Fruit fly (Drosophila melanogaster): Measurements from ENCODE around the gene CG7991.

Gene CG7991

DNA sequence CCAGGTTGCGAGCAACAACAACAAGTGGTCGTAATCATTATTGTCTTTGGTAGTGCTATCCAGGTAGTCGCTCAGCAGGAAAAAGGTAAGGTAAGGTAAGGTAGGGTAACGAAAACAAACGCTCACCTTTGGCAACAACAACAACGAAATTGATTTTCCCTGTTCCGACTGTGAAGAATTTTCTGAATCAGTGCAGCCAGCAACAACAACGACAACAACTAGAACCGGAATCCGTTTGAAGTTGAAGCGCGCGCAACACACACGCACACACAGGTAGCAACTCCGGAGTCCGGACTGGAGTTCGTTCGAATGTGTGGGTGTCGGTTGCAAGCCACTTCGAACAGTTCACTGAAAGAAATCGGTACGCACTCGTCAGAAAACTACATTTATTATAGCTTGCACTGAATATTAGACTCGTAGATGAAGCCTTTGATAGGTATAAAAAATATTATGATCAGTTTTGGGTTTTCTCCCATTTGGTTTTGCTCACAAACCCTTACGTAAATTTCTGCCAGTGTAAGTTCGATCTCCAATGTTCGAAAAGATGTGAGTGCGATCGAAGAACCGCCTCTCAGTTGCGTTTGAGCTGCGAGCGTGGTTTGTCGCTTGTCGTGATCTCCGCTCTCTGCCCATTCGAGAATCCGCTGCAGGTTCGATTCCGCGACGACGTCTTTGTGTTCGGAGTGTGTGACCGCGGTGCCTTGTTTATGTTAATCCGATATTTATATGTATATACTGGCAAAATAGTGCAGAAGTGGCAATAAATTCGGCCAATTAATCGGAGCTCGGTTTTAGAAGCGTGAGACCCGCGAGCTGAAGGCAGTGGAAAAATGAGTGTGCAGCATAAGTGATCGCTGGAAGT lies 72.1 kb downstream of the CG7991 start, which contains the start of gene CG13921:
Gene CG13921, plus strand, starts transcription at position 570 of the 862 bp plus-strand sequence.
- TF ChIP-seq CG12768 (GFP tag; optimal IDR thresholded peaks at IDR 0.05) = peak; percentile 60
- TF ChIP-seq toe (GFP tag; optimal IDR thresholded peaks at IDR 0.05) = peak; percentile 69
- peak; percentile 98 for TF ChIP-seq bab1 (GFP tag; optimal IDR thresholded peaks at IDR 0.05)
- peak; percentile 83 for TF ChIP-seq Crg-1 (GFP tag; optimal IDR thresholded peaks at IDR 0.05)
- peak; percentile 67 for TF ChIP-seq CG33017 (tag; optimal IDR thresholded peaks at IDR 0.05)
- TF ChIP-seq CG14711 (tag; optimal IDR thresholded peaks at IDR 0.05) = peak; percentile 84
- TF ChIP-seq pad (GFP tag; optimal IDR thresholded peaks at IDR 0.05) = peak; percentile 80
- peak; percentile 81 for TF ChIP-seq tj (GFP tag; optimal IDR thresholded peaks at IDR 0.05)
- peak; percentile 24 for TF ChIP-seq ovo (GFP tag; optimal IDR thresholded peaks at IDR 0.05)
- peak; percentile 84 for TF ChIP-seq CG7045 (GFP tag; optimal IDR thresholded peaks at IDR 0.05)
- TF ChIP-seq cic (GFP tag; optimal IDR thresholded peaks at IDR 0.05) = no peak
- peak; percentile 45 for TF ChIP-seq Mnt (GFP tag; optimal IDR thresholded peaks at IDR 0.05)
- no peak for TF ChIP-seq kay (GFP tag; ENCODE audit: borderline replicate concordance)
- TF ChIP-seq CG1620 (GFP tag; optimal IDR thresholded peaks at IDR 0.05) = peak; percentile 84
- TF ChIP-seq cnc (optimal IDR thresholded peaks at IDR 0.05) = no peak
- TF ChIP-seq CG7101 (tag; optimal IDR thresholded peaks at IDR 0.05) = peak; percentile 84
- peak; percentile 55 for TF ChIP-seq Clk (GFP tag; optimal IDR thresholded peaks at IDR 0.05)
- TF ChIP-seq CG11617 (GFP tag; optimal IDR thresholded peaks at IDR 0.05) = peak; percentile 76
- peak; percentile 78 for TF ChIP-seq Hr96 (GFP tag; optimal IDR thresholded peaks at IDR 0.05)
- peak; percentile 66 for TF ChIP-seq CG5204 (GFP tag; optimal IDR thresholded peaks at IDR 0.05)

DNA sequence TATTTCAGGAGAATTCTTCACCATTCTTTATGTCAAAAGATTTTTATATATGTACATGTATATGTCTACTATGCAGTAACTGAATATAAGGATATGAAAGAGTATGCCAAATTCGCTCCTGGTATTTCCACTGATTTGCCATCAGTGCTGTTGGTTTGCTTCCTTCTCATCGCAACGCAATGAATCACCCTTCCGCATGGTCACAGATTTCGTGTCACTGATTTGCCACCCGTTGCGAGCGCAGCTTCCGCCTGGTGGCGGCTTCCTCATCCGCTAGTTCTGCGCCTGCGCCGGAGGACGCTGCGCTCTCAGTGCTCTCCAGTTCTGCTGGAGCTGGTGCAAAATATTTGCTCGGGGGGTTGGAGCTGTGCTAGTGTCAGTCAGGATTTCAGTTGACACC lies 73.7 kb downstream of the CG7991 start:
- TF ChIP-seq CG33017 (tag; optimal IDR thresholded peaks at IDR 0.05) (no peak), CG5204 (GFP tag; optimal IDR thresholded peaks at IDR 0.05) (no peak), CG7045 (GFP tag; optimal IDR thresholded peaks at IDR 0.05) (no peak), Clk (GFP tag; optimal IDR thresholded peaks at IDR 0.05) (no peak), bab1 (GFP tag; optimal IDR thresholded peaks at IDR 0.05) (no peak), Mnt (GFP tag; optimal IDR thresholded peaks at IDR 0.05) (no peak), CG12768 (GFP tag; optimal IDR thresholded peaks at IDR 0.05) (no peak), Hr96 (GFP tag; optimal IDR thresholded peaks at IDR 0.05) (no peak), Crg-1 (GFP tag; optimal IDR thresholded peaks at IDR 0.05) (no peak), toe (GFP tag; optimal IDR thresholded peaks at IDR 0.05) (no peak)

DNA sequence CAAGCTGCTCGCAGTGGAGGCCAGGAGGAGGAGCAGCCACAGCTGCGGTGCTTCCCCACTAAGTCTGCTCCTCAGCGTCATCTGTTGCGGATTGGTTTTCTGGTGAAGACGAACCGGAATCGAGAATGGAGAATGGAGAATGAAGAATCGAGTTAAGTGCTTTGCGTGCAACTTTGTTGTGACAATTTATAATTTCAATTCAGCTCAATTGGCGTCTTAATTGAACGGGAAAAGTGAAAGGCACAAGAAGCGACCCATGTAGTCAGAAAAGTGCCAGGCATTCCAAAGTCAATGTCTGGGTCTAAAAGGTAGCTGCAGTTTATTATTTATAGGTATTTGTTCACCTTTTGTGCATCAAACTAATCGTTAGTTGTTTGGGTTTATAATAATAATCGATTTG lies 79.8 kb downstream of the CG7991 start:
- TF ChIP-seq tj (GFP tag; optimal IDR thresholded peaks at IDR 0.05) (peak; percentile 33), cic (GFP tag; optimal IDR thresholded peaks at IDR 0.05) (no peak), Clk (GFP tag; optimal IDR thresholded peaks at IDR 0.05) (no peak)

DNA sequence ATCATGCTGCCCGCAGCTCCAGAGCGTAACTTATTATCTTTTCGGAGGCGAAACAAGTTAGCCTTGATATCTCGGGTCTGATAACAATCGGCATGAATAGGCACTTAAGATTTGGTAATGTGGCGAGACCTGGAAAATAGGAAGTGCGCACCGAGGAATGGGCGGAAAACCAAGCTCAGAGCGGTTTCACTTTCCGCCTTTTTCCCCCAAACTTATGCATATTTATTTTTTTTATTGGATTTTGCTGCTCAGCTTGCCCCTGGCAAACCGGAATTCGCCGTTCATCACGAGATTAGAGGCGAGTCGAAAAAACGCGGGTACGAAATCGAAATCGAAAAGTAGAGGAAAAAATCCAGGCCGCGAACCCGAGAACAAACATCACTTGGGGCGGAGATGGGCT lies 80.4 kb downstream of the CG7991 start:
- TF ChIP-seq Hr96 (GFP tag; optimal IDR thresholded peaks at IDR 0.05) (no peak), CG5204 (GFP tag; optimal IDR thresholded peaks at IDR 0.05) (no peak), kay (GFP tag; ENCODE audit: borderline replicate concordance) (no peak), Mnt (GFP tag; optimal IDR thresholded peaks at IDR 0.05) (no peak), CG33017 (tag; optimal IDR thresholded peaks at IDR 0.05) (no peak), CG7101 (tag; optimal IDR thresholded peaks at IDR 0.05) (no peak), Crg-1 (GFP tag; optimal IDR thresholded peaks at IDR 0.05) (no peak), bab1 (GFP tag; optimal IDR thresholded peaks at IDR 0.05) (no peak), CG14711 (tag; optimal IDR thresholded peaks at IDR 0.05) (no peak), pad (GFP tag; optimal IDR thresholded peaks at IDR 0.05) (no peak), cic (GFP tag; optimal IDR thresholded peaks at IDR 0.05) (no peak), CG7045 (GFP tag; optimal IDR thresholded peaks at IDR 0.05) (no peak), CG12768 (GFP tag; optimal IDR thresholded peaks at IDR 0.05) (no peak), ovo (GFP tag; optimal IDR thresholded peaks at IDR 0.05) (no peak)

DNA sequence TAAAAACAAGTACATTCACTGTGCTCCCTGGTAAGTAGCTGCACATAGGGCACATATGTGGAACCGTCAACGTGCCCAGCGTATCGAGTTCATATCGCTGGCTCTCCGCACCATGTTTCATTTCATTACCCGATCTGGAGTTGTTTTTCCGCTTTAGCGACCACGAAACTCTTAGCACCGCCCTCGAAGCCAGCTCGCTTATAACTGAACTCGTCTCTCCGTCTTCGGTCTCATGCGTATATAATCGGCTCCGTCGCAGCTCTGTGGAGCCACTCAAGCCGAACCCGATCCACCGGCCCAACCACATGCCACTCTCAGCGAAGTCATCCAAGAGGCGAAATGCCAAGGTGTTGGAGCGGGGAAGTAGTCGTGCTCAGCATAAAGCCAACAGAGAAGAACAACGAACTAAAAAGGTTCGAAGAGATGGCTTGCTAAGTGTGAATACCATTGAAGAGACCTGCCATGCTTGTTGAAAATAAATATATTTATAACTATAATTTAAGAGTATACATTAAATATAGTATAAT lies 81.0 kb downstream of the CG7991 start, which contains the start of gene Cht2:
Gene Cht2, minus strand, starts transcription at position 477 of the 527 bp plus-strand sequence.
- TF ChIP-seq CG5204 (GFP tag; optimal IDR thresholded peaks at IDR 0.05) (no peak), Crg-1 (GFP tag; optimal IDR thresholded peaks at IDR 0.05) (no peak), pad (GFP tag; optimal IDR thresholded peaks at IDR 0.05) (peak; percentile 71), tj (GFP tag; optimal IDR thresholded peaks at IDR 0.05) (peak; percentile 52), CG11617 (GFP tag; optimal IDR thresholded peaks at IDR 0.05) (no peak), CG7101 (tag; optimal IDR thresholded peaks at IDR 0.05) (no peak), Mnt (GFP tag; optimal IDR thresholded peaks at IDR 0.05) (peak; percentile 20)

DNA sequence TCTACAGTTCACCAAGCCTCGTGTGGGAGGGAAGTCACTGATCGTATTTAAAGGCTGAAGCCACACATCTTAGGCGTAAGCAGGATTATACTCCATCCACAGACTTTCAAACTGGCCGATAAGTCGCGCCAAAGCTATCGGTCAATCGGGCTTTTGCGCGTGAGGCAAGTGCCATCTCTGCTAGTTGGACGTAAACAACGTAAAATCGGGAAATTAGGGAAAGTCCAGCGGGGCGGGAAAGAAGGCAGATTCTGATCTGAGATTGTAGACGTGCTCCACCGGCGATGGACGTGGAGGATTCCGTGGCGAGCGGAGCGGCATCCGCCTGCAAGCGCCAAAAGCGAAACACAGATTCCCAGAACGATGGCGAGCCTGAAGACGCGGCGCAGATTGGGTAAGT lies 81.6 kb downstream of the CG7991 start, which contains the start of gene CG8001:
Gene CG8001, plus strand, starts transcription at position 17 of the 400 bp plus-strand sequence.
- no peak for TF ChIP-seq kay (GFP tag; ENCODE audit: borderline replicate concordance)
- no peak for TF ChIP-seq cic (GFP tag; optimal IDR thresholded peaks at IDR 0.05)
- TF ChIP-seq Clk (GFP tag; optimal IDR thresholded peaks at IDR 0.05) = no peak
- TF ChIP-seq bab1 (GFP tag; optimal IDR thresholded peaks at IDR 0.05) = no peak
- no peak for TF ChIP-seq Mnt (GFP tag; optimal IDR thresholded peaks at IDR 0.05)
- TF ChIP-seq Hr96 (GFP tag; optimal IDR thresholded peaks at IDR 0.05) = no peak
- no peak for TF ChIP-seq pad (GFP tag; optimal IDR thresholded peaks at IDR 0.05)
- no peak for TF ChIP-seq CG33017 (tag; optimal IDR thresholded peaks at IDR 0.05)
- no peak for TF ChIP-seq cnc (optimal IDR thresholded peaks at IDR 0.05)
- no peak for TF ChIP-seq CG14711 (tag; optimal IDR thresholded peaks at IDR 0.05)
- TF ChIP-seq toe (GFP tag; optimal IDR thresholded peaks at IDR 0.05) = no peak
- TF ChIP-seq CG12768 (GFP tag; optimal IDR thresholded peaks at IDR 0.05) = no peak
- TF ChIP-seq CG1620 (GFP tag; optimal IDR thresholded peaks at IDR 0.05) = no peak
- no peak for TF ChIP-seq ovo (GFP tag; optimal IDR thresholded peaks at IDR 0.05)
- TF ChIP-seq CG7101 (tag; optimal IDR thresholded peaks at IDR 0.05) = no peak
- no peak for TF ChIP-seq CG11617 (GFP tag; optimal IDR thresholded peaks at IDR 0.05)
- no peak for TF ChIP-seq CG5204 (GFP tag; optimal IDR thresholded peaks at IDR 0.05)
- TF ChIP-seq tj (GFP tag; optimal IDR thresholded peaks at IDR 0.05) = no peak

All from whole organism, adult.